Worm (Caenorhabditis elegans) whole organism, young adult: Measurements from ENCODE around the gene F19B10.1.

ENCODE experiments used
- B0019.2 ChIP-seq: fragments of 200-800 bp; sonication (Bioruptor generic); conservative IDR thresholded peaks from 2 replicates; pipeline ENCODE4 v1.3.6; 2022; ENCODE audit warnings: missing genetic modification reagents, missing genetic modification characterization, missing compliant biosample characterization
- C06A6.2 ChIP-seq: fragments of 200-800 bp; sonication (Bioruptor generic); conservative IDR thresholded peaks from 2 replicates; pipeline ENCODE4 v1.3.6; 2022; ENCODE audit warnings: missing genetic modification characterization, missing compliant biosample characterization
- C17E4.6 ChIP-seq: fragments of 200-800 bp; sonication (Bioruptor generic); IDR thresholded peaks from 2 replicates; pipeline ENCODE4 v1.3.6; 2022; ENCODE audit warnings: missing genetic modification reagents, missing genetic modification characterization, missing compliant biosample characterization
- F37B4.10 ChIP-seq: fragments of 200-800 bp; sonication (Bioruptor generic); IDR thresholded peaks from 2 replicates; pipeline ENCODE4 v1.3.6; 2022; ENCODE audit warnings: missing genetic modification characterization, missing compliant biosample characterization
- F52B5.7 ChIP-seq: sonication (generic microtip); optimal IDR thresholded peaks from 2 replicates; lab custom pipeline; 2016; ENCODE audit warnings: mild to moderate bottlenecking, missing genetic modification characterization, missing compliant biosample characterization
- F57A8.1 ChIP-seq: fragments of 200-800 bp; sonication (Bioruptor generic); optimal IDR thresholded peaks from 2 replicates; lab custom pipeline; 2018; ENCODE audit warnings: mild to moderate bottlenecking, missing genetic modification characterization, moderate library complexity, missing compliant biosample characterization
- K12H6.12 ChIP-seq: fragments of 200-800 bp; sonication (Bioruptor generic); optimal IDR thresholded peaks from 2 replicates; lab custom pipeline; 2018; ENCODE audit warnings: mild to moderate bottlenecking, missing genetic modification characterization, missing compliant biosample characterization
- T26A5.8 ChIP-seq: sonication (generic microtip); optimal IDR thresholded peaks from 2 replicates; lab custom pipeline; 2016; ENCODE audit warnings: missing genetic modification characterization, missing compliant biosample characterization
- Y95B8A.8 ChIP-seq: fragments of 200-800 bp; sonication (Bioruptor generic); IDR thresholded peaks from 2 replicates; pipeline ENCODE4 v1.3.6; 2022; ENCODE audit warnings: missing genetic modification reagents, missing genetic modification characterization, missing compliant biosample characterization
- aptf-2 ChIP-seq: fragments of 200-800 bp; sonication (Bioruptor generic); conservative IDR thresholded peaks from 2 replicates; pipeline ENCODE4 v1.3.6; 2022; ENCODE audit warnings: missing genetic modification reagents, missing genetic modification characterization, missing compliant biosample characterization
- bed-1 ChIP-seq: fragments of 200-800 bp; sonication (Bioruptor generic); IDR thresholded peaks from 2 replicates; pipeline ENCODE4 v1.3.6; 2022; ENCODE audit warnings: missing genetic modification reagents, missing genetic modification characterization, missing compliant biosample characterization
- bed-2 ChIP-seq: fragments of 200-800 bp; sonication (Bioruptor generic); IDR thresholded peaks from 2 replicates; pipeline ENCODE4 v1.3.6; 2022; ENCODE audit warnings: missing genetic modification reagents, missing genetic modification characterization, missing compliant biosample characterization
- ceh-100 ChIP-seq: fragments of 200-800 bp; sonication (Bioruptor generic); IDR thresholded peaks from 2 replicates; pipeline ENCODE4 v1.3.6; 2022; ENCODE audit warnings: missing genetic modification reagents, missing genetic modification characterization, missing compliant biosample characterization
- ceh-58 ChIP-seq: fragments of 200-800 bp; sonication (Bioruptor generic); IDR thresholded peaks from 2 replicates; pipeline ENCODE4 v1.3.6; 2022; ENCODE audit warnings: missing genetic modification characterization, missing compliant biosample characterization
- ceh-79 ChIP-seq: sonication (generic microtip); optimal IDR thresholded peaks from 2 replicates; lab custom pipeline; 2017; ENCODE audit warnings: mild to moderate bottlenecking, missing genetic modification characterization, missing compliant biosample characterization
- chd-7 ChIP-seq: sonication (generic microtip); optimal IDR thresholded peaks from 2 replicates; lab custom pipeline; 2016; ENCODE audit warnings: mild to moderate bottlenecking, missing genetic modification characterization, moderate library complexity, missing compliant biosample characterization
- dpff-1 ChIP-seq: sonication (generic microtip); optimal IDR thresholded peaks from 2 replicates; lab custom pipeline; 2017; ENCODE audit warnings: mild to moderate bottlenecking, missing genetic modification characterization, missing compliant biosample characterization
- egl-44 ChIP-seq: fragments of 200-800 bp; sonication (Bioruptor generic); IDR thresholded peaks from 2 replicates; pipeline ENCODE4 v1.3.6; 2022; ENCODE audit warnings: missing genetic modification reagents, missing genetic modification characterization, missing compliant biosample characterization
- hlh-12 ChIP-seq: sonication (generic microtip); optimal IDR thresholded peaks from 2 replicates; lab custom pipeline; 2016; ENCODE audit warnings: missing genetic modification characterization, missing compliant biosample characterization
- hrde-1 ChIP-seq: sonication (generic microtip); optimal IDR thresholded peaks from 2 replicates; lab custom pipeline; 2016; ENCODE audit warnings: missing genetic modification characterization, mild to moderate bottlenecking, missing compliant biosample characterization, moderate library complexity, missing genotype, missing genetic modification reagents, borderline replicate concordance
- lag-1 ChIP-seq: fragments of 200-800 bp; sonication (Bioruptor generic); IDR thresholded peaks from 2 replicates; pipeline ENCODE4 v1.3.6; 2022; ENCODE audit warnings: missing genetic modification reagents, missing genetic modification characterization, missing compliant biosample characterization
- let-607 ChIP-seq, 2 experiments: fragments of 200-800 bp in 1 of 2; sonication (Bioruptor generic) in 1 of 2; sonication (generic microtip) in 1 of 2; optimal IDR thresholded peaks; 2 replicates each; lab custom pipeline; 2016 to 2018; ENCODE audit warnings: mild to moderate bottlenecking in 2 of 2, missing compliant biosample characterization in 2 of 2, missing genetic modification characterization in 2 of 2, moderate library complexity in 2 of 2, missing genotype in 1 of 2
- mel-28 ChIP-seq: sonication (generic microtip); optimal IDR thresholded peaks from 2 replicates; lab custom pipeline; 2016; ENCODE audit warnings: borderline replicate concordance, mild to moderate bottlenecking, missing genetic modification characterization, missing compliant biosample characterization
- nfya-1 ChIP-seq: sonication (generic microtip); optimal IDR thresholded peaks from 2 replicates; lab custom pipeline; 2017; ENCODE audit warnings: antibody characterized with exemption, missing compliant biosample characterization, missing genetic modification characterization, borderline replicate concordance; ENCODE audit not compliant: insufficient read depth
- nfyb-1 ChIP-seq: fragments of 200-800 bp; sonication (Bioruptor generic); IDR thresholded peaks from 2 replicates; pipeline ENCODE4 v1.3.6; 2022; ENCODE audit warnings: missing genetic modification reagents, missing genetic modification characterization, missing compliant biosample characterization
- nhr-120 ChIP-seq: fragments of 200-800 bp; sonication (Bioruptor generic); IDR thresholded peaks from 2 replicates; pipeline ENCODE4 v1.3.6; 2022; ENCODE audit warnings: missing genetic modification characterization, missing compliant biosample characterization
- nhr-27 ChIP-seq: fragments of 200-800 bp; sonication (Bioruptor generic); optimal IDR thresholded peaks from 2 replicates; lab custom pipeline; 2018; ENCODE audit warnings: mild to moderate bottlenecking, missing genetic modification characterization, moderate library complexity, missing compliant biosample characterization
- nhr-90 ChIP-seq: sonication (generic microtip); optimal IDR thresholded peaks from 2 replicates; lab custom pipeline; 2016; ENCODE audit warnings: missing genotype, mild to moderate bottlenecking, missing genetic modification characterization, missing compliant biosample characterization
- pha-4 ChIP-seq: fragments of 150-350 bp; sonication (generic microtip); optimal IDR thresholded peaks from 2 replicates; lab custom pipeline; 2014; ENCODE audit warnings: missing biosample characterization, missing genetic modification reagents, missing genetic modification characterization
- snpc-1.3 ChIP-seq: sonication (generic microtip); optimal IDR thresholded peaks from 2 replicates; lab custom pipeline; 2017; ENCODE audit warnings: missing genetic modification characterization, mild to moderate bottlenecking, missing compliant biosample characterization, antibody characterized with exemption, moderate library complexity, missing genotype, missing genetic modification reagents; ENCODE audit not compliant: insufficient read depth
- tbp1 ChIP-seq: fragments of 200-800 bp; sonication (Bioruptor generic); optimal IDR thresholded peaks from 2 replicates; lab custom pipeline; 2018; ENCODE audit warnings: mild to moderate bottlenecking, missing genetic modification characterization, missing compliant biosample characterization
- tbx-9 ChIP-seq: sonication (generic microtip); optimal IDR thresholded peaks from 2 replicates; lab custom pipeline; 2016; ENCODE audit warnings: borderline replicate concordance, missing genetic modification characterization, inconsistent platforms, missing compliant biosample characterization
- zim-3 ChIP-seq: sonication (generic microtip); optimal IDR thresholded peaks from 2 replicates; lab custom pipeline; 2017; ENCODE audit warnings: mild to moderate bottlenecking, missing genetic modification characterization, moderate library complexity, missing compliant biosample characterization
- ztf-22 ChIP-seq: fragments of 200-800 bp; sonication (Bioruptor generic); optimal IDR thresholded peaks from 2 replicates; lab custom pipeline; 2018; ENCODE audit warnings: mild to moderate bottlenecking, missing genetic modification characterization, moderate library complexity, missing compliant biosample characterization
- ztf-25 ChIP-seq: fragments of 200-800 bp; sonication (Bioruptor generic); IDR thresholded peaks from 2 replicates; pipeline ENCODE4 v1.3.6; 2022; ENCODE audit warnings: missing genetic modification reagents, missing genetic modification characterization, missing compliant biosample characterization

Gene F19B10.1

DNA sequence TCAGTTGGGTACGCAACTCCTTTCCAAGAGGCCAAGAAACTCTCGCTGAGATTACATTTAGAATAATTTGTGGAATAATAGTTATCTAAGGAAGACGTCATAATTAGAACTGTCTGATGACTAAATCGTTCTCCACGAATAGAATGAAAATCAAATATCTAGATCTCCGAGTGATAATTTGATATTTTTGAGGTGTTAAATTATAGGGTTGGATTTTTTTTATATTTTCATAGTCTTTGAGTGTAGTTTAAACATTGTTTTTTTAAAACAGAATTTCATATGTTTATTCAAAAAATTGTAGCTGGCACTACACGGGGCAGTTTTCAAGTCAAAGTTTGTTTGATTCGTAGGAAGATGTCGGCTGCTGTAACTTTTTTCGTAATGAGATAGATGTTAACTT lies 33.5 kb downstream of the F19B10.1 start, which contains the start of gene srh-99:
TSS of gene srh-99 (minus strand) at position 101 of the 400 bp plus-strand sequence.
- TF ChIP-seq ztf-22 (GFP tag; lab: Kevin White, UChicago) (no peak), ceh-79 (tag; lab: Kevin White, UChicago) (no peak)
- TF ChIP-seq, all 124 proteins: peak for 0

DNA sequence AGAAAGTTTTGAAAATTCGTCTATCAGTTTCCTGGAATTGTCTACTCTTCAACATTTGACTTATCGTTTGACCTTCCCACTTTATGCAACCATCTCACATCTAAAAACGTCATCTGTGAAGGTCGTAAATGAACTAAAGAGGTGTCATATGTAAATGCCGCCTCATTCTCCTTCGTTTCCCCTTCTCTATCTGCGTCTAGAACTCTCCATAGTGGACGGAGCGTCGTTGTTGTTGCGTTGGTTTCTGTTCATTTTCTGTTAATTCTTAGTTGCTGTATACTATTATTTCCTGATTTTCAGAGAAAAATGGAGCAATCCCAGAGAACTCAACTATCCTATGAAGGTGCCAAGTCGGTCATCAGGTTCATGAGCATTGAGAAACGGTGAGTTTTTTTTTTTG lies 34.0 kb downstream of the F19B10.1 start, which contains the start of gene fbxc-52:
TSS of gene fbxc-52 (plus strand) at position 301 of the 400 bp plus-strand sequence.
- TF ChIP-seq nfyb-1 (GFP tag; lab: Robert Waterston, UW) = 0 out of 2 replicates have a peak, but pooled peaks have one; percentile 11
- no peak for TF ChIP-seq Y95B8A.8 (GFP tag; lab: Robert Waterston, UW)

ce11 chrII:3721016-3721415 lies 38.0 kb downstream of the F19B10.1 start, which contains the start of gene C46E10.3:
C46E10.3 (plus strand) TSS chrII:3721316.
- no peak for TF ChIP-seq tbx-9 (tag; lab: Kevin White, UChicago)
- no peak for TF ChIP-seq F37B4.10 (GFP tag; lab: Robert Waterston, UW)
- TF ChIP-seq aptf-2 = no peak

ce11 chrII:3724175-3724715 lies 41.3 kb downstream of the F19B10.1 start, which contains the start of gene C46E10.1:
C46E10.1 (plus strand) TSS chrII:3724225.
- TF ChIP-seq ztf-25 (GFP tag; lab: Robert Waterston, UW) = no peak
- no peak for TF ChIP-seq nhr-120 (GFP tag; lab: Robert Waterston, UW)
- no peak for TF ChIP-seq ceh-58
- TF ChIP-seq C06A6.2 = no peak
- no peak for TF ChIP-seq hrde-1 (tag; lab: Kevin White, UChicago)
- no peak for TF ChIP-seq egl-44 (GFP tag; lab: Robert Waterston, UW)
- no peak for TF ChIP-seq bed-1 (GFP tag; lab: Robert Waterston, UW)
- no peak for TF ChIP-seq F57A8.1 (GFP tag; lab: Kevin White, UChicago)
- TF ChIP-seq snpc-1.3 = no peak
- no peak for TF ChIP-seq ztf-22 (GFP tag; lab: Kevin White, UChicago)
- TF ChIP-seq nhr-27 (tag; lab: Kevin White, UChicago) = no peak
- no peak for TF ChIP-seq hlh-12 (tag; lab: Kevin White, UChicago)
- no peak for TF ChIP-seq T26A5.8 (tag; lab: Kevin White, UChicago)
- TF ChIP-seq dpff-1 (tag; lab: Kevin White, UChicago) = no peak
- TF ChIP-seq K12H6.12 (tag; lab: Kevin White, UChicago) = no peak
- TF ChIP-seq, all 124 proteins: peak for 0

ce11 chrII:3727996-3728395 lies 45.0 kb downstream of the F19B10.1 start, which contains the start of gene C46E10.8:
C46E10.8 (minus strand) TSS chrII:3728096.
- TF ChIP-seq bed-1 (GFP tag; lab: Robert Waterston, UW) (no peak), ceh-100 (no peak), C17E4.6 (no peak), pha-4 (tag; lab: Kevin White, UChicago) (no peak), B0019.2 (GFP tag; lab: Robert Waterston, UW) (no peak), nfya-1 (tag; lab: Kevin White, UChicago) (no peak), lag-1 (no peak), chd-7 (tag; lab: Kevin White, UChicago) (no peak), nhr-90 (tag; lab: Kevin White, UChicago) (no peak), F52B5.7 (tag; lab: Kevin White, UChicago) (no peak), nhr-120 (GFP tag; lab: Robert Waterston, UW) (no peak), zim-3 (tag; lab: Kevin White, UChicago) (no peak), mel-28 (tag; lab: Kevin White, UChicago) (no peak), bed-2 (GFP tag; lab: Robert Waterston, UW) (no peak), let-607 (tag; optimal IDR thresholded peaks at IDR 0.05; lab: Kevin White, UChicago) (no peak), nfyb-1 (GFP tag; lab: Robert Waterston, UW) (no peak), tbp1 (GFP tag; lab: Kevin White, UChicago) (no peak)
